Fruit fly (Drosophila melanogaster) whole organism, prepupa: ENCODE data around the gene snsl.

Experiments
- CG11902 ChIP-seq: fragments of 200-800 bp; sonication (Bioruptor generic); optimal IDR thresholded peaks from 3 replicates; lab custom pipeline; 2016; ENCODE audit warnings: missing biosample characterization, missing genetic modification characterization
- CG34406 ChIP-seq: fragments of 200-800 bp; sonication (Bioruptor generic); optimal IDR thresholded peaks from 3 replicates; lab custom pipeline; 2016; ENCODE audit warnings: missing biosample characterization, missing genetic modification characterization
- CG6792 ChIP-seq: fragments of 200-800 bp; sonication (Bioruptor generic); optimal IDR thresholded peaks from 3 replicates; lab custom pipeline; 2016; ENCODE audit warnings: missing biosample characterization, missing genetic modification characterization
- CG6854 ChIP-seq: fragments of 200-800 bp; sonication (Bioruptor generic); optimal IDR thresholded peaks from 2 replicates; lab custom pipeline; 2017; ENCODE audit warnings: missing biosample characterization, mild to moderate bottlenecking, missing genetic modification characterization
- CG7368 ChIP-seq: fragments of 200-800 bp; sonication (Bioruptor generic); optimal IDR thresholded peaks from 3 replicates; lab custom pipeline; 2016; ENCODE audit warnings: missing biosample characterization, missing genetic modification characterization
- CG9139 ChIP-seq: fragments of 200-800 bp; sonication (Bioruptor generic); optimal IDR thresholded peaks from 3 replicates; lab custom pipeline; 2017; ENCODE audit warnings: missing biosample characterization, mild to moderate bottlenecking, missing genetic modification characterization
- Ets21C ChIP-seq: fragments of 200-800 bp; sonication (Bioruptor generic); optimal IDR thresholded peaks from 3 replicates; lab custom pipeline; 2016; ENCODE audit warnings: missing biosample characterization, missing genetic modification characterization
- Hr39 ChIP-seq: fragments of 200-800 bp; sonication (Bioruptor generic); optimal IDR thresholded peaks from 2 replicates; lab custom pipeline; 2016; ENCODE audit warnings: missing biosample characterization, missing genetic modification characterization
- Smox ChIP-seq: fragments of 200-800 bp; sonication (Bioruptor generic); optimal IDR thresholded peaks from 3 replicates; lab custom pipeline; 2016; ENCODE audit warnings: missing biosample characterization, missing genetic modification characterization
- acj6 ChIP-seq: fragments of 200-800 bp; sonication (Bioruptor generic); optimal IDR thresholded peaks from 3 replicates; lab custom pipeline; 2016; ENCODE audit warnings: missing biosample characterization, missing genetic modification characterization
- cyc ChIP-seq: fragments of 200-800 bp; sonication (Bioruptor generic); optimal IDR thresholded peaks from 3 replicates; lab custom pipeline; 2016; ENCODE audit warnings: missing biosample characterization, missing genetic modification characterization
- vri ChIP-seq: fragments of 200-800 bp; sonication (Bioruptor generic); optimal IDR thresholded peaks from 3 replicates; lab custom pipeline; 2016; ENCODE audit warnings: missing biosample characterization, mild to moderate bottlenecking, missing genetic modification characterization

- TF ChIP-seq acj6 (no peak), CG6792 (GFP tag; lab: Kevin White, UChicago) (no peak), CG34406 (no peak), CG9139 (no peak), CG6854 (GFP tag; lab: Kevin White, UChicago) (no peak), Smox (GFP tag; lab: Kevin White, UChicago) (no peak), Ets21C (no peak), Hr39 (GFP tag; lab: Kevin White, UChicago) (no peak), vri (GFP tag; lab: Kevin White, UChicago) (no peak), CG11902 (GFP tag; lab: Kevin White, UChicago) (no peak), cyc (GFP tag; lab: Kevin White, UChicago) (no peak), CG7368 (GFP tag; lab: Kevin White, UChicago) (no peak)
These were observed 44.1 kb upstream of the snsl start, which contains the start of gene Jon25Biii for dm6 chr2L:4950667-4951066.
